Fruit fly (Drosophila melanogaster) whole organism, embryonic: Measurements from ENCODE around the gene mop.
A peak's percentile ranks its signal among the peaks of the same experiment; 100 is the strongest.

ENCODE experiments used
- Atf-2 ChIP-seq: fragments of 200-800 bp; sonication (Bioruptor generic); optimal IDR thresholded peaks from 2 replicates; lab custom pipeline; 2016; ENCODE audit warnings: missing biosample characterization, missing genetic modification characterization
- Blimp-1 ChIP-seq: fragments of 200-800 bp; sonication (Bioruptor generic); optimal IDR thresholded peaks from 3 replicates; lab custom pipeline; 2018; ENCODE audit warnings: missing biosample characterization, missing genetic modification characterization, mild to moderate bottlenecking, moderate library complexity, missing genetic modification reagents
- CG12071 ChIP-seq: fragments of 200-800 bp; sonication (Bioruptor generic); optimal IDR thresholded peaks from 3 replicates; lab custom pipeline; 2018; ENCODE audit warnings: missing biosample characterization, mild to moderate bottlenecking, missing genetic modification characterization
- CG12744 ChIP-seq: fragments of 200-800 bp; sonication (Bioruptor generic); optimal IDR thresholded peaks from 2 replicates; lab custom pipeline; 2016; ENCODE audit warnings: missing biosample characterization, missing genetic modification characterization
- CG13894 ChIP-seq: fragments of 200-800 bp; sonication (Bioruptor generic); optimal IDR thresholded peaks from 3 replicates; lab custom pipeline; 2018; ENCODE audit warnings: missing biosample characterization, mild to moderate bottlenecking, missing genetic modification characterization, moderate library complexity
- CG14050 ChIP-seq: fragments of 200-800 bp; sonication (Bioruptor generic); IDR thresholded peaks from 3 replicates; pipeline ENCODE4 v1.3.6; 2022; ENCODE audit warnings: missing biosample characterization, missing genetic modification characterization
- CG14965 ChIP-seq: fragments of 200-800 bp; sonication (Bioruptor generic); optimal IDR thresholded peaks from 2 replicates; lab custom pipeline; 2016; ENCODE audit warnings: missing biosample characterization, missing genetic modification characterization, borderline replicate concordance
- CG15514 ChIP-seq: fragments of 200-800 bp; sonication (Bioruptor generic); optimal IDR thresholded peaks from 3 replicates; lab custom pipeline; 2017; ENCODE audit warnings: missing biosample characterization, missing genetic modification characterization, mild to moderate bottlenecking, moderate library complexity, missing genetic modification reagents
- CG1792 ChIP-seq: fragments of 200-800 bp; sonication (Bioruptor generic); optimal IDR thresholded peaks from 2 replicates; lab custom pipeline; 2016; ENCODE audit warnings: missing biosample characterization, missing genetic modification characterization
- CG30020 ChIP-seq: fragments of 200-800 bp; optimal IDR thresholded peaks from 2 replicates; lab custom pipeline; 2019; ENCODE audit warnings: missing biosample characterization, mild to moderate bottlenecking, missing genetic modification characterization, moderate library complexity
- CG3995 ChIP-seq: fragments of 200-800 bp; sonication (Bioruptor generic); optimal IDR thresholded peaks from 3 replicates; lab custom pipeline; 2016; ENCODE audit warnings: missing biosample characterization, missing genetic modification characterization
- CG4404 ChIP-seq: fragments of 200-800 bp; sonication (Bioruptor generic); IDR thresholded peaks from 2 replicates; pipeline ENCODE4 v1.3.6; 2022; ENCODE audit warnings: missing biosample characterization, missing genetic modification characterization
- CG4707 ChIP-seq: fragments of 200-800 bp; sonication (Bioruptor generic); optimal IDR thresholded peaks from 2 replicates; lab custom pipeline; 2018; ENCODE audit warnings: missing biosample characterization, mild to moderate bottlenecking, missing genetic modification characterization, moderate library complexity
- CG4820 ChIP-seq: fragments of 200-800 bp; sonication (Bioruptor generic); optimal IDR thresholded peaks from 3 replicates; lab custom pipeline; 2016; ENCODE audit warnings: missing biosample characterization, missing genetic modification characterization
- CG4854 ChIP-seq: fragments of 200-800 bp; sonication (Bioruptor generic); optimal IDR thresholded peaks from 2 replicates; lab custom pipeline; 2016; ENCODE audit warnings: missing biosample characterization, missing genetic modification characterization, inconsistent platforms
- CG5953 ChIP-seq: fragments of 200-800 bp; sonication (Bioruptor generic); IDR thresholded peaks from 2 replicates; pipeline ENCODE4 v1.3.6; 2022; ENCODE audit warnings: missing biosample characterization, missing genetic modification characterization
- CG6854 ChIP-seq: fragments of 200-800 bp; sonication (Bioruptor generic); optimal IDR thresholded peaks from 3 replicates; lab custom pipeline; 2017; ENCODE audit warnings: missing biosample characterization, mild to moderate bottlenecking, missing genetic modification characterization
- CG8089 ChIP-seq: fragments of 200-800 bp; sonication (Bioruptor generic); optimal IDR thresholded peaks from 3 replicates; lab custom pipeline; 2016; ENCODE audit warnings: missing biosample characterization, missing genetic modification characterization
- CG9215 ChIP-seq: fragments of 200-800 bp; sonication (Bioruptor generic); IDR thresholded peaks from 2 replicates; pipeline ENCODE4 v1.3.6; 2022; ENCODE audit warnings: missing biosample characterization, missing genetic modification characterization
- CG9727 ChIP-seq: fragments of 200-800 bp; sonication (Bioruptor generic); optimal IDR thresholded peaks from 3 replicates; lab custom pipeline; 2017; ENCODE audit warnings: missing biosample characterization, mild to moderate bottlenecking, missing genetic modification characterization
- Ets65A ChIP-seq: fragments of 200-800 bp; sonication (Bioruptor generic); peaks from one replicate; lab custom pipeline; 2016; ENCODE audit warnings: missing biosample characterization, missing genetic modification characterization
- HLH4C ChIP-seq: fragments of 200-800 bp; sonication (Bioruptor generic); IDR thresholded peaks from 3 replicates; pipeline ENCODE4 v1.3.6; 2022; ENCODE audit warnings: missing biosample characterization, missing genetic modification characterization; ENCODE audit not compliant: partially characterized antibody
- Hmx ChIP-seq: fragments of 200-800 bp; sonication (Bioruptor generic); optimal IDR thresholded peaks from 2 replicates; lab custom pipeline; 2016; ENCODE audit warnings: missing biosample characterization, missing genetic modification characterization
- MTF-1 ChIP-seq: fragments of 200-800 bp; sonication (Bioruptor generic); optimal IDR thresholded peaks from 2 replicates; lab custom pipeline; 2018; ENCODE audit warnings: missing biosample characterization, mild to moderate bottlenecking, missing genetic modification characterization, borderline replicate concordance
- Mad ChIP-seq: fragments of 200-800 bp; sonication (Bioruptor generic); optimal IDR thresholded peaks from 2 replicates; lab custom pipeline; 2016; ENCODE audit warnings: missing biosample characterization, missing genetic modification characterization
- Meics ChIP-seq: fragments of 200-800 bp; sonication (Bioruptor generic); optimal IDR thresholded peaks from 2 replicates; lab custom pipeline; 2017; ENCODE audit warnings: missing biosample characterization, mild to moderate bottlenecking, missing genetic modification characterization
- Mes4 ChIP-seq: fragments of 200-800 bp; sonication (Bioruptor generic); optimal IDR thresholded peaks from 2 replicates; lab custom pipeline; 2016; ENCODE audit warnings: missing biosample characterization, missing genetic modification characterization
- Optix ChIP-seq: fragments of 200-800 bp; sonication (Bioruptor generic); IDR thresholded peaks from 3 replicates; pipeline ENCODE4 v1.3.6; 2022; ENCODE audit warnings: missing biosample characterization, missing genetic modification characterization
- Ptx1 ChIP-seq: fragments of 200-800 bp; sonication (Bioruptor generic); IDR thresholded peaks from 2 replicates; pipeline ENCODE4 v1.3.6; 2022; ENCODE audit warnings: missing biosample characterization, missing genetic modification characterization
- Sry-β ChIP-seq: fragments of 200-800 bp; sonication (Bioruptor generic); optimal IDR thresholded peaks from 2 replicates; lab custom pipeline; 2018; ENCODE audit warnings: missing biosample characterization, mild to moderate bottlenecking, missing genetic modification characterization, moderate library complexity
- Stat92E ChIP-seq, 3 experiments: fragments of >200 bp in 2 of 3; fragments of 200-800 bp in 1 of 3; sonication (Bioruptor generic) in 1 of 3; optimal IDR thresholded peaks; 2 replicates each; lab custom pipeline; 2017 to 2019; ENCODE audit warnings: missing biosample characterization in 3 of 3, missing genetic modification characterization in 3 of 3, mild to moderate bottlenecking in 1 of 3, moderate library complexity in 1 of 3
- Usf ChIP-seq: fragments of 200-800 bp; sonication (Bioruptor generic); optimal IDR thresholded peaks from 2 replicates; lab custom pipeline; 2017; ENCODE audit warnings: missing genotype, missing biosample characterization, missing genetic modification characterization
- amos ChIP-seq: fragments of 200-800 bp; sonication (Bioruptor generic); IDR thresholded peaks from 2 replicates; pipeline ENCODE4 v1.3.6; 2022; ENCODE audit warnings: missing biosample characterization, missing genetic modification characterization; ENCODE audit not compliant: partially characterized antibody
- dan ChIP-seq: fragments of 200-800 bp; sonication (Bioruptor generic); IDR thresholded peaks from 2 replicates; pipeline ENCODE4 v1.3.6; 2022; ENCODE audit warnings: missing biosample characterization, missing genetic modification characterization
- emc ChIP-seq: fragments of 200-800 bp; sonication (Bioruptor generic); optimal IDR thresholded peaks from 2 replicates; lab custom pipeline; 2016; ENCODE audit warnings: missing biosample characterization, missing genetic modification characterization
- en ChIP-seq: fragments of 200-800 bp; sonication (Bioruptor generic); optimal IDR thresholded peaks from 2 replicates; lab custom pipeline; 2016; ENCODE audit warnings: missing biosample characterization, missing genetic modification characterization
- fd64A ChIP-seq: fragments of 200-800 bp; sonication (Bioruptor generic); optimal IDR thresholded peaks from 3 replicates; lab custom pipeline; 2018; ENCODE audit warnings: missing biosample characterization, mild to moderate bottlenecking, missing genetic modification characterization
- gsb ChIP-seq: fragments of 200-800 bp; sonication (Bioruptor generic); IDR thresholded peaks from 2 replicates; pipeline ENCODE4 v1.3.6; 2022; ENCODE audit warnings: missing biosample characterization, missing genetic modification characterization
- mld ChIP-seq: fragments of 200-800 bp; sonication (Bioruptor generic); IDR thresholded peaks from 3 replicates; pipeline ENCODE4 v1.3.6; 2022; ENCODE audit warnings: missing biosample characterization, missing genetic modification characterization; ENCODE audit not compliant: partially characterized antibody
- nau ChIP-seq: fragments of 200-800 bp; sonication (Bioruptor generic); optimal IDR thresholded peaks from 3 replicates; lab custom pipeline; 2017; ENCODE audit warnings: missing biosample characterization, mild to moderate bottlenecking, missing genetic modification characterization, missing genetic modification reagents
- pan ChIP-seq, 4 experiments: fragments of >200 bp in 3 of 4; fragments of 200-800 bp in 1 of 4; sonication (Bioruptor generic) in 1 of 4; optimal IDR thresholded peaks in 3 of 4; IDR thresholded peaks in 1 of 4; 2 replicates each; pipeline versions ENCODE4 v1.3.6 to Lab custom; 2017 to 2022; ENCODE audit warnings: missing biosample characterization in 2 of 4, missing genetic modification characterization in 2 of 4, mixed read lengths in 1 of 4
- ro ChIP-seq: fragments of 200-800 bp; sonication (Bioruptor generic); IDR thresholded peaks from 2 replicates; pipeline ENCODE4 v1.3.6; 2022; ENCODE audit warnings: missing biosample characterization, missing genetic modification characterization
- salm ChIP-seq: fragments of 200-800 bp; sonication (Bioruptor generic); optimal IDR thresholded peaks from 2 replicates; lab custom pipeline; 2018; ENCODE audit warnings: missing biosample characterization, mild to moderate bottlenecking, missing genetic modification characterization
- slbo ChIP-seq: fragments of 200-800 bp; sonication (Bioruptor generic); IDR thresholded peaks from 2 replicates; pipeline ENCODE4 v1.3.6; 2022; ENCODE audit warnings: missing biosample characterization, missing genetic modification characterization
- sob ChIP-seq: fragments of 200-800 bp; sonication (Bioruptor generic); IDR thresholded peaks from 2 replicates; pipeline ENCODE4 v1.3.6; 2022; ENCODE audit warnings: missing biosample characterization, missing genetic modification characterization
- toy ChIP-seq: fragments of 200-800 bp; sonication (Bioruptor generic); IDR thresholded peaks from 2 replicates; pipeline ENCODE4 v1.3.6; 2022; ENCODE audit warnings: missing biosample characterization, missing genetic modification characterization
- ttk ChIP-seq: fragments of 200-800 bp; sonication (Bioruptor generic); IDR thresholded peaks from 2 replicates; pipeline ENCODE4 v2.1.2; 2022; ENCODE audit warnings: missing biosample characterization, missing genetic modification characterization
- tup ChIP-seq: fragments of 200-800 bp; sonication (Bioruptor generic); optimal IDR thresholded peaks from 2 replicates; lab custom pipeline; 2016; ENCODE audit warnings: missing biosample characterization, mild to moderate bottlenecking, missing genetic modification characterization, moderate library complexity

mop gene

DNA sequence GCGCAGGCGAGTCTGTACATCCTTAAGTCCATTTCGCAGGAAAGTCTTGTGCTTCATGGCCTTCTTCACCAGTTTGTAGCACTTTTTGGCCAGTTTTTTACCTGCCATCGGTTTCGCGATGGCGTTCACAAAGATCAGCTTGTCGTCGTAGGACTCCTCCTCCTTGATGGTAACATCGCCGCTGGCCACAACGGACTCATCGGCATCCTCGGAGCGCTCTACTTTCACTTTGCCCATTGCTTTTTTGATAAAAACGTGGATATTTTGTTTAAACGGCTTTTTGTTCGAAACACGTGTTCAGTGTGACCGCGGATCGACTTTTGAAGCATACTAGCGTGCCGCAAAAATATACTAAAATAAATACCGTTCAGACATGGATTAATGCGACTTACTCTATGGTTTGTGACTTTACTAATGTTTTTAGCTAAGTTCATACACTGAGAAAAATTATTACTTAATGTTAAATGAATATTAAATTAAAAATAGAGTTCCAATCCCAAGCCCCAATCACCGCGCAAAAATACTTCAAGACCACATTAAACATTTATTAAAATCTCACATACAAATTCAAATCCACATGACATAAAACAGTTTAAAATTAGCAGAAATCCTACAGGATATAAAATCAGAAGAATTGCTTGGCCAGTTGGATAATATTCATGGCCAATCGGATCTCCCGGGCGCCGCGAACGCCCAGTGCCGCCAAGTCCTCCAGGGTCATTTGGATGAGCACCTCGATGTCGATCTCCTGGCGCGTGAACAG is 26.1 kb upstream of the mop start, which contains the start of gene NHP2 (continued):
- TF ChIP-seq sob (GFP tag; lab: Robert Waterston, UW) = peak; percentile 80
- TF ChIP-seq CG14965 (GFP tag; lab: Kevin White, UChicago) = no peak
- TF ChIP-seq Ets65A (GFP tag; lab: Kevin White, UChicago) = peak; percentile 92
- peak; percentile 40 for TF ChIP-seq CG1792 (GFP tag; lab: Kevin White, UChicago)
- TF ChIP-seq pan (optimal IDR thresholded peaks at IDR 0.05; lab: Kevin White, UChicago) = no peak
- TF ChIP-seq pan (GFP tag; optimal IDR thresholded peaks at IDR 0.05 in 1 of 2, IDR thresholded peaks at IDR 0.05 in 1 of 2) = peak in 1 of 2 experiments; percentile 89
- peak; percentile 76 for TF ChIP-seq CG14050
- no peak for TF ChIP-seq mld
- peak; percentile 89 for TF ChIP-seq Meics (GFP tag; lab: Kevin White, UChicago)
- TF ChIP-seq dan (GFP tag; lab: Robert Waterston, UW) = no peak
- no peak for TF ChIP-seq CG4404 (GFP tag; lab: Robert Waterston, UW)
- peak; percentile 82 for TF ChIP-seq CG12744 (GFP tag; lab: Kevin White, UChicago)
- TF ChIP-seq CG30020 (tag; lab: Kevin White, UChicago) = peak; percentile 60
- peak; percentile 62 for TF ChIP-seq CG4820 (GFP tag; lab: Kevin White, UChicago)
- TF ChIP-seq Optix = no peak
- no peak for TF ChIP-seq Blimp-1 (GFP tag; lab: Kevin White, UChicago)
- peak; percentile 66 for TF ChIP-seq gsb (GFP tag; lab: Robert Waterston, UW)
- TF ChIP-seq Atf-2 = peak; percentile 60
- TF ChIP-seq toy (GFP tag; lab: Robert Waterston, UW) = peak; percentile 54; the same call in 1 of the 2 replicates
- TF ChIP-seq Ptx1 (GFP tag; lab: Robert Waterston, UW) = peak; percentile 77
- no peak for TF ChIP-seq ro (GFP tag; lab: Robert Waterston, UW)
- no peak for TF ChIP-seq HLH4C (GFP tag; lab: Robert Waterston, UW)
- peak; percentile 21 for TF ChIP-seq Sry-β (GFP tag; lab: Kevin White, UChicago)
- peak; percentile 87 for TF ChIP-seq CG9727 (GFP tag; lab: Kevin White, UChicago)
- peak; percentile 74 for TF ChIP-seq ttk (GFP tag; lab: Robert Waterston, UW)
- TF ChIP-seq MTF-1 (GFP tag; lab: Kevin White, UChicago) = peak; percentile 76
- peak; percentile 56 for TF ChIP-seq Mad (GFP tag; lab: Kevin White, UChicago)
- peak; percentile 70 for TF ChIP-seq CG6854 (GFP tag; lab: Kevin White, UChicago)
- peak; percentile 34 for TF ChIP-seq CG8089 (GFP tag; lab: Kevin White, UChicago)
- peak; percentile 34 for TF ChIP-seq Usf (GFP tag; lab: Kevin White, UChicago)
- no peak for TF ChIP-seq fd64A
- TF ChIP-seq CG4707 (GFP tag; lab: Kevin White, UChicago) = peak; percentile 79
- no peak for TF ChIP-seq CG13894 (tag; lab: Kevin White, UChicago)
- TF ChIP-seq slbo (GFP tag; lab: Robert Waterston, UW) = peak; percentile 84
- no peak for TF ChIP-seq CG12071 (GFP tag; lab: Kevin White, UChicago)
- no peak for TF ChIP-seq nau (GFP tag; lab: Kevin White, UChicago)
- no peak for TF ChIP-seq emc
- peak; percentile 17; the same call in 1 of the 2 replicates for TF ChIP-seq amos
- TF ChIP-seq salm (tag; lab: Kevin White, UChicago) = peak; percentile 70
- peak; percentile 39 for TF ChIP-seq CG3995 (GFP tag; lab: Kevin White, UChicago)
- TF ChIP-seq en (GFP tag; lab: Kevin White, UChicago) = peak; percentile 33
- TF ChIP-seq Mes4 (GFP tag; lab: Kevin White, UChicago) = no peak
- TF ChIP-seq CG15514 (GFP tag; lab: Kevin White, UChicago) = peak; percentile 82
- no peak for TF ChIP-seq Hmx (GFP tag; lab: Kevin White, UChicago)
- peak; percentile 82 for TF ChIP-seq CG5953 (GFP tag; lab: Robert Waterston, UW)
- TF ChIP-seq CG4854 = peak; percentile 38
- peak; percentile 66; the same call in 1 of the 2 replicates for TF ChIP-seq CG9215 (GFP tag; lab: Robert Waterston, UW)
- peak; percentile 63 for TF ChIP-seq tup (GFP tag; lab: Kevin White, UChicago)
- peak in 1 of 3 experiments; percentile 24 for TF ChIP-seq Stat92E (GFP tag; optimal IDR thresholded peaks at IDR 0.05; lab: Kevin White, UChicago)
